Fruit fly (Drosophila melanogaster) whole organism, adult: ENCODE measurements around the gene CG42692.

ENCODE experiments used
- CG11617 ChIP-seq: fragments of 200-800 bp; sonication (Bioruptor generic); optimal IDR thresholded peaks from 2 replicates; lab custom pipeline; 2017; ENCODE audit warnings: mild to moderate bottlenecking, missing biosample characterization, missing genetic modification reagents, missing genetic modification characterization
- CG12768 ChIP-seq: fragments of 200-800 bp; sonication (Bioruptor generic); optimal IDR thresholded peaks from 2 replicates; lab custom pipeline; 2017; ENCODE audit warnings: missing biosample characterization, missing genetic modification characterization, mild to moderate bottlenecking, moderate library complexity, missing genetic modification reagents
- CG14711 ChIP-seq: fragments of 200-800 bp; sonication (Bioruptor generic); optimal IDR thresholded peaks from 2 replicates; lab custom pipeline; 2018; ENCODE audit warnings: missing biosample characterization, mild to moderate bottlenecking, missing genetic modification characterization, moderate library complexity
- CG1620 ChIP-seq: fragments of 200-800 bp; sonication (Bioruptor generic); optimal IDR thresholded peaks from 2 replicates; lab custom pipeline; 2016; ENCODE audit warnings: missing biosample characterization, missing genetic modification characterization
- CG33017 ChIP-seq: fragments of 200-800 bp; sonication (Bioruptor generic); optimal IDR thresholded peaks from 2 replicates; lab custom pipeline; 2018; ENCODE audit warnings: missing biosample characterization, mild to moderate bottlenecking, missing genetic modification characterization, moderate library complexity
- CG5204 ChIP-seq: fragments of 200-800 bp; sonication (Bioruptor generic); optimal IDR thresholded peaks from 2 replicates; lab custom pipeline; 2016; ENCODE audit warnings: missing biosample characterization, missing genetic modification characterization
- CG7045 ChIP-seq: fragments of 200-800 bp; sonication (Bioruptor generic); optimal IDR thresholded peaks from 2 replicates; lab custom pipeline; 2017; ENCODE audit warnings: missing biosample characterization, mild to moderate bottlenecking, missing genetic modification characterization
- CG7101 ChIP-seq: fragments of 200-800 bp; sonication (Bioruptor generic); optimal IDR thresholded peaks from 2 replicates; lab custom pipeline; 2018; ENCODE audit warnings: missing biosample characterization, mild to moderate bottlenecking, missing genetic modification characterization, moderate library complexity
- Clk ChIP-seq: fragments of 200-800 bp; sonication (Bioruptor generic); optimal IDR thresholded peaks from 2 replicates; lab custom pipeline; 2017; ENCODE audit warnings: missing biosample characterization, missing genetic modification characterization
- Crg-1 ChIP-seq: fragments of 200-800 bp; sonication (Bioruptor generic); optimal IDR thresholded peaks from 2 replicates; lab custom pipeline; 2016; ENCODE audit warnings: missing biosample characterization, missing genetic modification characterization
- Hr96 ChIP-seq: fragments of 200-800 bp; sonication (Bioruptor generic); optimal IDR thresholded peaks from 2 replicates; lab custom pipeline; 2016; ENCODE audit warnings: missing biosample characterization, missing genetic modification characterization
- Mnt ChIP-seq: fragments of 200-800 bp; sonication (Bioruptor generic); optimal IDR thresholded peaks from 2 replicates; lab custom pipeline; 2016; ENCODE audit warnings: missing biosample characterization, mild to moderate bottlenecking, missing genetic modification characterization
- bab1 ChIP-seq: fragments of 200-800 bp; sonication (Bioruptor generic); optimal IDR thresholded peaks from 3 replicates; lab custom pipeline; 2019; ENCODE audit warnings: missing biosample characterization, mild to moderate bottlenecking, missing genetic modification characterization, moderate library complexity
- cic ChIP-seq: fragments of 200-800 bp; sonication (Bioruptor generic); optimal IDR thresholded peaks from 2 replicates; lab custom pipeline; 2017; ENCODE audit warnings: missing biosample characterization, mild to moderate bottlenecking, missing genetic modification characterization, moderate library complexity
- cnc ChIP-seq, 2 experiments: fragments of >200 bp; optimal IDR thresholded peaks; 2 replicates each; lab custom pipeline; 2017
- kay ChIP-seq: fragments of 200-800 bp; sonication (Bioruptor generic); peaks from one replicate; lab custom pipeline; 2016; ENCODE audit warnings: missing biosample characterization, missing genetic modification characterization, borderline replicate concordance
- ovo ChIP-seq: fragments of 200-800 bp; sonication (Bioruptor generic); optimal IDR thresholded peaks from 2 replicates; lab custom pipeline; 2016; ENCODE audit warnings: missing biosample characterization, missing genetic modification characterization
- pad ChIP-seq: fragments of 200-800 bp; sonication (Bioruptor generic); optimal IDR thresholded peaks from 3 replicates; lab custom pipeline; 2017; ENCODE audit warnings: missing biosample characterization, missing genetic modification characterization, mild to moderate bottlenecking, moderate library complexity, missing genetic modification reagents
- tj ChIP-seq: fragments of 200-800 bp; sonication (Bioruptor generic); optimal IDR thresholded peaks from 3 replicates; lab custom pipeline; 2017; ENCODE audit warnings: missing biosample characterization, mild to moderate bottlenecking, missing genetic modification characterization, moderate library complexity
- toe ChIP-seq: fragments of 200-800 bp; sonication (Bioruptor generic); optimal IDR thresholded peaks from 2 replicates; lab custom pipeline; 2016; ENCODE audit warnings: missing biosample characterization, missing genetic modification characterization

The CG42692 gene

dm6 chr2L:14020108-14020507, 12.2 kb downstream of the CG42692 start, which contains the start of gene NimC3:
NimC3 (minus strand) TSS chr2L:14020208.
- TF ChIP-seq Hr96 (GFP tag; lab: Kevin White, UChicago) (no peak), CG12768 (no peak), pad (GFP tag; lab: Kevin White, UChicago) (no peak), bab1 (GFP tag; lab: Kevin White, UChicago) (no peak), CG14711 (tag; lab: Kevin White, UChicago) (no peak), CG7101 (tag; lab: Kevin White, UChicago) (no peak), CG1620 (GFP tag; lab: Kevin White, UChicago) (no peak), cic (no peak), CG11617 (GFP tag; lab: Kevin White, UChicago) (no peak), CG5204 (GFP tag; lab: Kevin White, UChicago) (no peak), cnc (optimal IDR thresholded peaks at IDR 0.05; lab: Kevin White, UChicago) (no peak), Clk (GFP tag; lab: Kevin White, UChicago) (no peak)

DNA sequence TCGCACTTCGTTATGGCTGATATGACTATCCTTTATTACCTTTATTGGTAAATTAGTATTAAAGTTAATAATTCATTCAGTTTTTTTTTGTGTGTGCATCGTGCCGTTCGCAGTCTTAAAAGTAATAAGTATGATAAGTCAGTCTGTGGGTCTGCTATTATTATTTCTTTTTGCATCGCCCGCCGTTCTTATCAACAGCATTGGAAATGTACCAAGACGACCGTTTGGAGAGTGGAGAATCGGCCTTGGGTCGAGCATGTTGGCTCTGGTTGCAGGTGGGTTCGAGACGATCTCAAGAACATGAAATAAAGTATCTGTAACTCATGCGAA, 12.6 kb downstream of the CG42692 start:
- TF ChIP-seq CG12768: no peak
- no peak for TF ChIP-seq CG11617 (GFP tag; lab: Kevin White, UChicago)
- TF ChIP-seq pad (GFP tag; lab: Kevin White, UChicago): peak; percentile 33
- no peak for TF ChIP-seq CG5204 (GFP tag; lab: Kevin White, UChicago)
- TF ChIP-seq CG33017 (tag; lab: Kevin White, UChicago): no peak
- no peak for TF ChIP-seq Clk (GFP tag; lab: Kevin White, UChicago)
- peak; percentile 89 for TF ChIP-seq kay (GFP tag; lab: Kevin White, UChicago)
- no peak for TF ChIP-seq CG1620 (GFP tag; lab: Kevin White, UChicago)

DNA sequence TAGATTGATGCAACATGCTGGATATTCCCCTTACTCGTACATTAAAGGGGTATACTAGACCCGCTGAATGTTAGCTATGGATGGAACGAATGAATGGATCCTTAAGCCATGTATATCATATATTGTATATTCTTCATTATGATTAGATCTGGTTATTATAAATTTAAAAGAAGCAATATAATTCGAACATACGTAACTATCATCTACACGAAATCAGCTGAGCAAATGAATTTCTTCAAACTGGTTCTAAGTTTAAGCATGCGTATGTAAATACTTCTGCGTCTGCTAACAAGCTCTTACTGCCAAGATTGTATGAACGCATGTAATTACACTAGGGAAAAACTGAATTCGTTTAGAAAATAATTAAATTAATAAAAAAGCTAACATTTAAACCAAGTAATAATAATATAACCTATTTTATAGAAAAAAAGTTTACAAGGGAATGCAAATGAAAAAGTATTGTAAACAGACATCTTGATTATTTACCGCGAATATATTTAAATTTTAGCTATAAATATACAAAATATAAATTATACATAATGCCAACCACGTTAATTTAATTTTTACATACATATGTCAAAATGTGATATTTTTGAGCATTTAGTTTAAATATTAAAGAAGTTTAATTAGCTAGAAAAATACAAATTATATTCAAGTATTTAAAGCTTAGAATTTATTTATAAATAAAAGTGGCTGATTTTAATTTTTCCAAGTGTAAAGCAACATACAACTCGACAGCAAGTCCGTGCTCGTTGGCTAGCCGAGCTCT, 13.2 kb downstream of the CG42692 start:
- TF ChIP-seq CG7101 (tag; lab: Kevin White, UChicago) (peak; percentile 5), toe (GFP tag; lab: Kevin White, UChicago) (no peak), Crg-1 (GFP tag; lab: Kevin White, UChicago) (no peak), Mnt (GFP tag; lab: Kevin White, UChicago) (no peak), tj (GFP tag; lab: Kevin White, UChicago) (no peak), ovo (GFP tag; lab: Kevin White, UChicago) (no peak), Clk (GFP tag; lab: Kevin White, UChicago) (no peak), kay (GFP tag; lab: Kevin White, UChicago) (peak; percentile 62), Hr96 (GFP tag; lab: Kevin White, UChicago) (no peak)

- TF ChIP-seq cnc (optimal IDR thresholded peaks at IDR 0.05; lab: Kevin White, UChicago) (no peak), pad (GFP tag; lab: Kevin White, UChicago) (peak; percentile 98), ovo (GFP tag; lab: Kevin White, UChicago) (peak; percentile 74), cic (no peak), toe (GFP tag; lab: Kevin White, UChicago) (no peak), CG1620 (GFP tag; lab: Kevin White, UChicago) (no peak)
Measured at dm6 chr2L:14021646-14022129, 13.8 kb downstream of the CG42692 start.

DNA sequence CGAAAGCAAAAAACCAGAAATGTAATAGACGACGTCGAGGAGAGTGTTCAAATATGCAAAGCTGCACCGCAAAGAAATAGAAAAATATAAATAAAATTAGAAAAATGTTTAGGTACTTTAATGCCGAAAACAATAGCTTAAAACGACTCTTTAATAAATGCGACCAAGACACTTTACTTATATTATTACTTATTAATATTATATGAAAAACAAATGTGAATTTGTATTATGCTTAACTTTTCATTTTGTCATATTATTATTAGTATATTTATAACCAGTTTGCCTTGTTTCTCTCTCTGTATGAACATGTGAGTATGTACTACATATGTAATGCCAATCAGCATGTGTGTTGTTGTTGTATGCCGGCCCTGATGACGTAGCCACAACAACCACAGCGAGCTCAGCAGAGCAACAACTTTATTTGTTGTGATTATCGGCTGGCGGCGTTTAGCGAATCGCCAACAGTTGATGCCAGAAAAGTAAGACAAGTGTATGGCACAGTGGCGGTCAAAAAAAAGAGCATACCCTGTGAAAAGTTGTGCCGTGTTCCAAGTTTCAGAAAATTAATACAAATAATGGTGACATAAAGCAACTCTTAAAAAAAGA, 14.3 kb downstream of the CG42692 start:
- peak; percentile 92 for TF ChIP-seq CG7101 (tag; lab: Kevin White, UChicago)
- TF ChIP-seq CG1620 (GFP tag; lab: Kevin White, UChicago): peak; percentile 20
- peak; percentile 57 for TF ChIP-seq pad (GFP tag; lab: Kevin White, UChicago)
- peak; percentile 38 for TF ChIP-seq Mnt (GFP tag; lab: Kevin White, UChicago)
- TF ChIP-seq cic: peak; percentile 28
- TF ChIP-seq CG7045 (GFP tag; lab: Kevin White, UChicago): peak; percentile 94
- no peak for TF ChIP-seq cnc (optimal IDR thresholded peaks at IDR 0.05; lab: Kevin White, UChicago)
- TF ChIP-seq bab1 (GFP tag; lab: Kevin White, UChicago): peak; percentile 77
- TF ChIP-seq CG12768: peak; percentile 71
- TF ChIP-seq Clk (GFP tag; lab: Kevin White, UChicago): peak; percentile 32
- peak; percentile 85 for TF ChIP-seq tj (GFP tag; lab: Kevin White, UChicago)
- TF ChIP-seq kay (GFP tag; lab: Kevin White, UChicago): peak; percentile 67
- peak; percentile 88 for TF ChIP-seq CG14711 (tag; lab: Kevin White, UChicago)
- peak; percentile 93 for TF ChIP-seq CG33017 (tag; lab: Kevin White, UChicago)
- peak; percentile 64 for TF ChIP-seq CG5204 (GFP tag; lab: Kevin White, UChicago)
- TF ChIP-seq Crg-1 (GFP tag; lab: Kevin White, UChicago): no peak
- TF ChIP-seq CG11617 (GFP tag; lab: Kevin White, UChicago): peak; percentile 81
- peak; percentile 29 for TF ChIP-seq Hr96 (GFP tag; lab: Kevin White, UChicago)
- no peak for TF ChIP-seq ovo (GFP tag; lab: Kevin White, UChicago)
- peak; percentile 20 for TF ChIP-seq toe (GFP tag; lab: Kevin White, UChicago)
